Fruit fly (Drosophila melanogaster): ENCODE measurements around the gene CheB74a.

- TF ChIP-seq h (GFP tag; optimal IDR thresholded peaks at IDR 0.05) (no peak), jim (GFP tag; optimal IDR thresholded peaks at IDR 0.05) (no peak), tai (GFP tag; optimal IDR thresholded peaks at IDR 0.05) (no peak), psq (GFP tag; optimal IDR thresholded peaks at IDR 0.05) (no peak), foxo (GFP tag; optimal IDR thresholded peaks at IDR 0.05) (no peak), sv (GFP tag; optimal IDR thresholded peaks at IDR 0.05) (no peak), Dfd (GFP tag; optimal IDR thresholded peaks at IDR 0.05) (no peak), pan (optimal IDR thresholded peaks at IDR 0.05) (no peak), fru (GFP tag; optimal IDR thresholded peaks at IDR 0.05) (no peak), rgr (GFP tag; optimal IDR thresholded peaks at IDR 0.05) (no peak), OdsH (GFP tag; optimal IDR thresholded peaks at IDR 0.05) (no peak), CG32264 (GFP tag; optimal IDR thresholded peaks at IDR 0.05) (no peak), Hr78 (GFP tag; optimal IDR thresholded peaks at IDR 0.05) (no peak)
These were observed 30.0 kb downstream of the CheB74a start, which contains the start of gene Ccn for dm6 chr3L:17689579-17690191.

All from whole organism, wandering third instar larva.